Worm (Caenorhabditis elegans): ENCODE results near the gene C18H9.5.

ce11 chrII:6708980-6709379, 13.6 kb upstream of the C18H9.5 start:
- TF ChIP-seq sptf-1 (tag; optimal IDR thresholded peaks at IDR 0.05) (no peak), hlh-1 (tag; optimal IDR thresholded peaks at IDR 0.05) (no peak), unc-62 (GFP tag; optimal IDR thresholded peaks at IDR 0.05) (peak; percentile 21), mab-5 (tag; optimal IDR thresholded peaks at IDR 0.05) (no peak), nhr-2 (tag; optimal IDR thresholded peaks at IDR 0.05) (no peak), unc-39 (tag; optimal IDR thresholded peaks at IDR 0.05) (no peak), nhr-76 (tag; optimal IDR thresholded peaks at IDR 0.05) (no peak), snpc-4 (tag; optimal IDR thresholded peaks at IDR 0.05) (no peak), lin-13 (tag; optimal IDR thresholded peaks at IDR 0.05) (no peak), blmp-1 (tag; optimal IDR thresholded peaks at IDR 0.05) (no peak), ceh-39 (tag; optimal IDR thresholded peaks at IDR 0.05) (no peak), nhr-237 (tag; optimal IDR thresholded peaks at IDR 0.05) (no peak)
